Worm (Caenorhabditis elegans): ENCODE data around the gene ttbk-5.

- TF ChIP-seq tbx-2 (tag; optimal IDR thresholded peaks at IDR 0.05) (no peak), ceh-63 (GFP tag; optimal IDR thresholded peaks at IDR 0.05) (no peak), mep-1 (tag; optimal IDR thresholded peaks at IDR 0.05) (no peak), blmp-1 (tag; optimal IDR thresholded peaks at IDR 0.05) (no peak), aly-2 (tag; optimal IDR thresholded peaks at IDR 0.05) (no peak), pqm-1 (tag; optimal IDR thresholded peaks at IDR 0.05) (no peak), unc-30 (tag; optimal IDR thresholded peaks at IDR 0.05) (no peak), nhr-237 (tag; optimal IDR thresholded peaks at IDR 0.05) (no peak), lin-13 (GFP tag; optimal IDR thresholded peaks at IDR 0.05) (no peak), snpc-4 (tag; optimal IDR thresholded peaks at IDR 0.05) (no peak), lin-15B (tag; optimal IDR thresholded peaks at IDR 0.05) (no peak)
Measured at ce11 chrIV:10060795-10061194, 29.7 kb upstream of the ttbk-5 start.
